Worm (Caenorhabditis elegans) whole organism, midembryonic: ENCODE data around the gene sra-10.

Experiments used
- flt-1 ChIP-seq: fragments of 200-800 bp; sonication (Bioruptor generic); IDR thresholded peaks from 2 replicates; pipeline ENCODE4 v1.3.6; 2022; ENCODE audit warnings: missing genetic modification characterization, missing compliant biosample characterization
- klf-2 ChIP-seq: fragments of 200-800 bp; sonication (Bioruptor generic); conservative IDR thresholded peaks from 2 replicates; pipeline ENCODE4 v1.3.6; 2022; ENCODE audit warnings: missing genetic modification reagents, missing genetic modification characterization, missing compliant biosample characterization
- med-1 ChIP-seq: sonication (generic microtip); optimal IDR thresholded peaks from 2 replicates; lab custom pipeline; 2017; ENCODE audit warnings: missing genetic modification characterization, mild to moderate bottlenecking, missing compliant biosample characterization, antibody characterized with exemption, missing genetic modification reagents; ENCODE audit not compliant: insufficient read depth
- tab-1 ChIP-seq: fragments of 200-800 bp; sonication (Bioruptor generic); IDR thresholded peaks from 2 replicates; pipeline ENCODE4 v1.3.6; 2022; ENCODE audit warnings: missing genetic modification characterization, missing compliant biosample characterization
- ztf-29 ChIP-seq: fragments of 200-800 bp; sonication (Bioruptor generic); IDR thresholded peaks from 2 replicates; pipeline ENCODE4 v1.3.6; 2022; ENCODE audit warnings: missing genetic modification reagents, missing genetic modification characterization, missing compliant biosample characterization

DNA sequence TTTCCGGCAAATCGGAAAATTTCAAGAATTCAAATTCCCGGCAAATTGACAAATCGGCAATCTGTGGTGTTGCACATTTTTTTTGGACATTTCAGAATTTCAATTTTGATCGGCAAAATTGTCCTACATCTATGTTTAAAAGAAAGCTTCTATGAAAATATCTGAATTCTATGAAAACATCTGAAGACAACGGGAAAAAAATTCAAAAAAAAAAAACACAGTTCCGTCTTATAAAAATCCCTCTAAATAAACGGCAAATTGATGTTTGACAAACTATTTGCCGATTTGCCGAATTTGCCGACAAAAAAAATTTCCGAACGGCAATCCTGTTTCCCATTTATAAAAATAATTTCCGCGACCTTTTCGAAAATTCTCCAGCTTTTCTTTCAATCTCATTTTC, 19.5 kb upstream of the sra-10 start, which contains the start of gene F44F4.15:
- TF ChIP-seq klf-2 (GFP tag; lab: Robert Waterston, UW) (no peak), flt-1 (no peak), med-1 (GFP tag; lab: Kevin White, UChicago) (no peak), tab-1 (GFP tag; lab: Robert Waterston, UW) (no peak), ztf-29 (no peak)
